Worm (Caenorhabditis elegans) whole organism, midembryonic: ENCODE data around the gene gvd-1.

Source experiments
- T22C8.4 ChIP-seq: fragments of 200-800 bp; sonication (Bioruptor generic); IDR thresholded peaks from 2 replicates; pipeline ENCODE4 v1.3.6; 2022; ENCODE audit warnings: missing genetic modification characterization, missing compliant biosample characterization
- cog-1 ChIP-seq: sonication (generic microtip); optimal IDR thresholded peaks from 2 replicates; lab custom pipeline; 2016; ENCODE audit warnings: missing genetic modification characterization, missing compliant biosample characterization
- flt-1 ChIP-seq: fragments of 200-800 bp; sonication (Bioruptor generic); IDR thresholded peaks from 2 replicates; pipeline ENCODE4 v1.3.6; 2022; ENCODE audit warnings: missing genetic modification characterization, missing compliant biosample characterization
- med-1 ChIP-seq: sonication (generic microtip); optimal IDR thresholded peaks from 2 replicates; lab custom pipeline; 2017; ENCODE audit warnings: missing genetic modification characterization, mild to moderate bottlenecking, missing compliant biosample characterization, antibody characterized with exemption, missing genetic modification reagents; ENCODE audit not compliant: insufficient read depth
- ref-1 ChIP-seq: fragments of 200-800 bp; sonication (Bioruptor generic); conservative IDR thresholded peaks from 2 replicates; pipeline ENCODE4 v1.3.6; 2022; ENCODE audit warnings: missing genetic modification reagents, missing genetic modification characterization, missing compliant biosample characterization
- tab-1 ChIP-seq: fragments of 200-800 bp; sonication (Bioruptor generic); IDR thresholded peaks from 2 replicates; pipeline ENCODE4 v1.3.6; 2022; ENCODE audit warnings: missing genetic modification characterization, missing compliant biosample characterization
- ztf-29 ChIP-seq: fragments of 200-800 bp; sonication (Bioruptor generic); IDR thresholded peaks from 2 replicates; pipeline ENCODE4 v1.3.6; 2022; ENCODE audit warnings: missing genetic modification reagents, missing genetic modification characterization, missing compliant biosample characterization

ce11 chrII:461297-461696 lies 3.6 kb upstream of the gvd-1 start:
- TF ChIP-seq med-1 (no peak), ref-1 (GFP tag; lab: Robert Waterston, UW) (no peak), flt-1 (GFP tag; lab: Robert Waterston, UW) (no peak), T22C8.4 (GFP tag; lab: Robert Waterston, UW) (no peak), tab-1 (GFP tag; lab: Robert Waterston, UW) (no peak), cog-1 (tag; lab: Kevin White, UChicago) (no peak), ztf-29 (no peak)
